Fruit fly (Drosophila melanogaster) whole organism, embryonic: Measurements from ENCODE around the gene Sr-CI.

Source experiments
- BtbVII ChIP-seq: fragments of 200-800 bp; sonication (Bioruptor generic); optimal IDR thresholded peaks from 3 replicates; lab custom pipeline; 2017; ENCODE audit warnings: missing biosample characterization, mild to moderate bottlenecking, missing genetic modification characterization
- CG10321 ChIP-seq: fragments of 200-800 bp; sonication (Bioruptor generic); IDR thresholded peaks from 2 replicates; pipeline ENCODE4 v1.3.6; 2022; ENCODE audit warnings: missing biosample characterization, missing genetic modification characterization
- CG10462 ChIP-seq: fragments of 200-800 bp; sonication (Bioruptor generic); optimal IDR thresholded peaks from 2 replicates; lab custom pipeline; 2016; ENCODE audit warnings: missing biosample characterization, missing genetic modification characterization
- CG12942 ChIP-seq: fragments of 200-800 bp; sonication (Bioruptor generic); optimal IDR thresholded peaks from 3 replicates; lab custom pipeline; 2016; ENCODE audit warnings: missing biosample characterization, missing genetic modification characterization
- CG13123 ChIP-seq: fragments of 200-800 bp; sonication (Bioruptor generic); optimal IDR thresholded peaks from 2 replicates; lab custom pipeline; 2016; ENCODE audit warnings: missing biosample characterization, missing genetic modification characterization
- CG13894 ChIP-seq: fragments of 200-800 bp; sonication (Bioruptor generic); optimal IDR thresholded peaks from 3 replicates; lab custom pipeline; 2018; ENCODE audit warnings: missing biosample characterization, mild to moderate bottlenecking, missing genetic modification characterization, moderate library complexity
- CG14710 ChIP-seq: fragments of 200-800 bp; sonication (Bioruptor generic); optimal IDR thresholded peaks from 3 replicates; lab custom pipeline; 2019; ENCODE audit warnings: missing biosample characterization, mild to moderate bottlenecking, missing genetic modification characterization, moderate library complexity
- CG1602 ChIP-seq: fragments of 200-800 bp; sonication (Bioruptor generic); optimal IDR thresholded peaks from 3 replicates; lab custom pipeline; 2016; ENCODE audit warnings: missing biosample characterization, missing genetic modification characterization
- CG16779 ChIP-seq: fragments of 200-800 bp; sonication (Bioruptor generic); IDR thresholded peaks from 2 replicates; pipeline ENCODE4 v1.3.6; 2022; ENCODE audit warnings: missing biosample characterization, missing genetic modification characterization
- CG17186 ChIP-seq: fragments of 200-800 bp; sonication (Bioruptor generic); optimal IDR thresholded peaks from 3 replicates; lab custom pipeline; 2017; ENCODE audit warnings: missing biosample characterization, missing genetic modification reagents, missing genetic modification characterization
- CG17359 ChIP-seq: fragments of 200-800 bp; sonication (Bioruptor generic); optimal IDR thresholded peaks from 3 replicates; lab custom pipeline; 2018; ENCODE audit warnings: missing biosample characterization, mild to moderate bottlenecking, missing genetic modification characterization, moderate library complexity
- CG17568 ChIP-seq: fragments of 200-800 bp; sonication (Bioruptor generic); optimal IDR thresholded peaks from 2 replicates; lab custom pipeline; 2018; ENCODE audit warnings: missing biosample characterization, mild to moderate bottlenecking, missing genetic modification characterization, moderate library complexity
- CG1792 ChIP-seq: fragments of 200-800 bp; sonication (Bioruptor generic); optimal IDR thresholded peaks from 2 replicates; lab custom pipeline; 2016; ENCODE audit warnings: missing biosample characterization, missing genetic modification characterization
- CG2116 ChIP-seq: fragments of 200-800 bp; sonication (Bioruptor generic); optimal IDR thresholded peaks from 3 replicates; lab custom pipeline; 2018; ENCODE audit warnings: missing biosample characterization, mild to moderate bottlenecking, missing genetic modification characterization
- CG2120 ChIP-seq: fragments of 200-800 bp; sonication (Bioruptor generic); optimal IDR thresholded peaks from 3 replicates; lab custom pipeline; 2016; ENCODE audit warnings: missing biosample characterization, missing genetic modification characterization
- CG31365 ChIP-seq: fragments of 200-800 bp; sonication (Bioruptor generic); optimal IDR thresholded peaks from 2 replicates; lab custom pipeline; 2018; ENCODE audit warnings: missing biosample characterization, mild to moderate bottlenecking, missing genetic modification characterization
- CG31441 ChIP-seq: fragments of 200-800 bp; sonication (Bioruptor generic); IDR thresholded peaks from 2 replicates; pipeline ENCODE4 v1.3.6; 2022; ENCODE audit warnings: missing biosample characterization, missing genetic modification characterization
- CG4360 ChIP-seq: fragments of 200-800 bp; sonication (Bioruptor generic); IDR thresholded peaks from 2 replicates; pipeline ENCODE4 v1.3.6; 2022; ENCODE audit warnings: missing biosample characterization, missing genetic modification characterization
- CG4707 ChIP-seq: fragments of 200-800 bp; sonication (Bioruptor generic); optimal IDR thresholded peaks from 2 replicates; lab custom pipeline; 2018; ENCODE audit warnings: missing biosample characterization, mild to moderate bottlenecking, missing genetic modification characterization, moderate library complexity
- CG4820 ChIP-seq: fragments of 200-800 bp; sonication (Bioruptor generic); optimal IDR thresholded peaks from 3 replicates; lab custom pipeline; 2016; ENCODE audit warnings: missing biosample characterization, missing genetic modification characterization
- CG4854 ChIP-seq: fragments of 200-800 bp; sonication (Bioruptor generic); optimal IDR thresholded peaks from 2 replicates; lab custom pipeline; 2016; ENCODE audit warnings: missing biosample characterization, missing genetic modification characterization, inconsistent platforms
- CG5180 ChIP-seq: fragments of 200-800 bp; sonication (Bioruptor generic); optimal IDR thresholded peaks from 3 replicates; lab custom pipeline; 2017; ENCODE audit warnings: missing biosample characterization, missing genetic modification characterization, mild to moderate bottlenecking, moderate library complexity, missing genetic modification reagents
- CG8924 ChIP-seq: fragments of 200-800 bp; optimal IDR thresholded peaks from 3 replicates; lab custom pipeline; 2019; ENCODE audit warnings: missing biosample characterization, mild to moderate bottlenecking, missing genetic modification characterization, moderate library complexity
- CG9932 ChIP-seq: fragments of 200-800 bp; sonication (Bioruptor generic); IDR thresholded peaks from 2 replicates; pipeline ENCODE4 v1.3.6; 2022; ENCODE audit warnings: missing biosample characterization, missing genetic modification characterization
- Camta ChIP-seq: fragments of 200-800 bp; sonication (Bioruptor generic); optimal IDR thresholded peaks from 2 replicates; lab custom pipeline; 2016; ENCODE audit warnings: missing biosample characterization, missing genetic modification characterization
- Dref ChIP-seq: fragments of 200-800 bp; sonication (Bioruptor generic); IDR thresholded peaks from 2 replicates; pipeline ENCODE4 v1.3.6; 2022; ENCODE audit warnings: missing biosample characterization, missing genetic modification characterization
- Eip74EF ChIP-seq, 2 experiments: fragments of 200-800 bp in 1 of 2; fragments of >200 bp in 1 of 2; sonication (Bioruptor generic) in 1 of 2; optimal IDR thresholded peaks; 2 replicates each; lab custom pipeline; 2017 to 2019; ENCODE audit warnings: missing biosample characterization in 2 of 2, missing genetic modification characterization in 2 of 2, mild to moderate bottlenecking in 1 of 2, moderate library complexity in 1 of 2
- Hr78 ChIP-seq, 2 experiments: fragments of 200-800 bp in 1 of 2; fragments of >200 bp in 1 of 2; sonication (Bioruptor generic) in 1 of 2; optimal IDR thresholded peaks; 2 replicates each; lab custom pipeline; 2017 to 2019; ENCODE audit warnings: missing biosample characterization in 2 of 2, missing genetic modification characterization in 2 of 2, mild to moderate bottlenecking in 1 of 2, moderate library complexity in 1 of 2
- Opbp ChIP-seq: fragments of 200-800 bp; sonication (Bioruptor generic); IDR thresholded peaks from 3 replicates; pipeline ENCODE4 v1.3.6; 2022; ENCODE audit warnings: missing biosample characterization, missing genetic modification characterization; ENCODE audit not compliant: partially characterized antibody
- abd-A ChIP-seq: fragments of 200-800 bp; sonication (Bioruptor generic); optimal IDR thresholded peaks from 3 replicates; lab custom pipeline; 2019; ENCODE audit warnings: missing biosample characterization, mild to moderate bottlenecking, missing genetic modification characterization, moderate library complexity
- ash1 ChIP-seq: fragments of 200-800 bp; sonication (Bioruptor generic); optimal IDR thresholded peaks from 2 replicates; lab custom pipeline; 2018; ENCODE audit warnings: missing biosample characterization, mild to moderate bottlenecking, missing genetic modification characterization
- crc ChIP-seq: fragments of 200-800 bp; sonication (Bioruptor generic); optimal IDR thresholded peaks from 2 replicates; lab custom pipeline; 2016; ENCODE audit warnings: missing biosample characterization, missing genetic modification characterization
- esg ChIP-seq: fragments of 200-800 bp; sonication (Bioruptor generic); conservative IDR thresholded peaks from 2 replicates; pipeline ENCODE4 v1.3.6; 2022; ENCODE audit warnings: missing biosample characterization, missing genetic modification characterization
- grn ChIP-seq: fragments of 200-800 bp; sonication (Bioruptor generic); optimal IDR thresholded peaks from 3 replicates; lab custom pipeline; 2017; ENCODE audit warnings: missing biosample characterization, missing genetic modification characterization
- gsb ChIP-seq: fragments of 200-800 bp; sonication (Bioruptor generic); IDR thresholded peaks from 2 replicates; pipeline ENCODE4 v1.3.6; 2022; ENCODE audit warnings: missing biosample characterization, missing genetic modification characterization
- jumu ChIP-seq: fragments of 200-800 bp; sonication (Bioruptor generic); optimal IDR thresholded peaks from 3 replicates; lab custom pipeline; 2016; ENCODE audit warnings: missing biosample characterization, missing genetic modification characterization
- klu ChIP-seq: fragments of 200-800 bp; sonication (Bioruptor generic); IDR thresholded peaks from 2 replicates; pipeline ENCODE4 v1.3.6; 2022; ENCODE audit warnings: missing biosample characterization, missing genetic modification characterization
- lola ChIP-seq, 3 experiments: fragments of >200 bp in 2 of 3; fragments of 200-800 bp in 1 of 3; sonication (Bioruptor generic) in 1 of 3; optimal IDR thresholded peaks; 2 replicates each; lab custom pipeline; 2017 to 2019; ENCODE audit warnings: missing biosample characterization in 3 of 3, missing genetic modification characterization in 3 of 3, mild to moderate bottlenecking in 1 of 3, moderate library complexity in 1 of 3
- lov ChIP-seq, 2 experiments: fragments of 200-800 bp in 1 of 2; fragments of >200 bp in 1 of 2; sonication (Bioruptor generic) in 1 of 2; IDR thresholded peaks in 1 of 2; optimal IDR thresholded peaks in 1 of 2; 2 replicates in 1 of 2; 3 replicates in 1 of 2; pipeline versions ENCODE4 v1.3.6 to Lab custom; 2017 to 2022; ENCODE audit warnings: missing biosample characterization in 1 of 2, missing genetic modification characterization in 1 of 2
- mam ChIP-seq: fragments of 200-800 bp; sonication (Bioruptor generic); optimal IDR thresholded peaks from 3 replicates; lab custom pipeline; 2016; ENCODE audit warnings: missing biosample characterization, missing genetic modification characterization
- org-1 ChIP-seq: fragments of 200-800 bp; sonication (Bioruptor generic); optimal IDR thresholded peaks from 2 replicates; lab custom pipeline; 2017; ENCODE audit warnings: missing biosample characterization, missing genetic modification characterization
- phol ChIP-seq: fragments of 200-800 bp; sonication (Bioruptor generic); optimal IDR thresholded peaks from 3 replicates; lab custom pipeline; 2018; ENCODE audit warnings: missing biosample characterization, mild to moderate bottlenecking, missing genetic modification characterization, moderate library complexity
- prd ChIP-seq, 3 experiments: fragments of >200 bp in 2 of 3; fragments of 200-800 bp in 1 of 3; sonication (Bioruptor generic) in 1 of 3; optimal IDR thresholded peaks in 2 of 3; IDR thresholded peaks in 1 of 3; 2 replicates in 2 of 3; 3 replicates in 1 of 3; pipeline versions ENCODE4 v1.3.6 to Lab custom; 2017 to 2022; ENCODE audit warnings: missing biosample characterization in 1 of 3, missing genetic modification characterization in 1 of 3
- ro ChIP-seq: fragments of 200-800 bp; sonication (Bioruptor generic); IDR thresholded peaks from 2 replicates; pipeline ENCODE4 v1.3.6; 2022; ENCODE audit warnings: missing biosample characterization, missing genetic modification characterization
- sd ChIP-seq: fragments of 200-800 bp; sonication (Bioruptor generic); optimal IDR thresholded peaks from 3 replicates; lab custom pipeline; 2018; ENCODE audit warnings: missing biosample characterization, mild to moderate bottlenecking, missing genetic modification characterization, moderate library complexity
- zf30C ChIP-seq: fragments of 200-800 bp; sonication (Bioruptor generic); optimal IDR thresholded peaks from 3 replicates; lab custom pipeline; 2018; ENCODE audit warnings: missing biosample characterization, mild to moderate bottlenecking, missing genetic modification characterization
- zfh2 ChIP-seq: fragments of 200-800 bp; sonication (Bioruptor generic); optimal IDR thresholded peaks from 2 replicates; lab custom pipeline; 2016; ENCODE audit warnings: missing biosample characterization, missing genetic modification characterization

Gene Sr-CI

DNA sequence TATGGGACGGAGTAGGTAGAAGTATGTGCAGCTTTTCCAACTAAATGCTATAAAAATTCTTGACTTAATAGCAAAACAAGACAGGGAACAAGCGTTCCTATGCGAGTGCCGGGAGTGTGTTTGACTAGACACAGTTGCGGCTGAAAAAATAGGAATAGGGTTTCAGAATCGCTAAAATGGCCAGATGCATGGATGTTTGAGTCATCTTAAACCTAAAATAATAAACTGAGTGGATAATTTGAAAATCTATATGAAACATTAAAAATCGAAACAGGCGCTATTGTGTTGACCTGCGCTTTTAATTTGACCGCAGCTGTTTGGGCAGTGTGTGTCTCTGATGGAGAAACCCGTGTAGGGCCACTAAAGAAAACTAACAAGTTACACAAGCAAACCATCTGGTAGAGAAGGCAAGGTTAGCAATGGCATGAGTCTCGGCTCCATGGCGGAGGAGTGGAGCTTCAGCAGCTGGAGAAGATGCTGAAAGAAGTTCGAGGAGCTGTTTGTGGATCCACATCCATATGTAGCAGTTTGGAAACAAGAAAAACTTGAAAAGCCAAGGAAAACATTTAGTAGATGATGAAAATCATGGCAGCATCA lies 27.7 kb upstream of the Sr-CI start (continued):
- TF ChIP-seq zfh2 (GFP tag; lab: Kevin White, UChicago) (peak; percentile 61), abd-A (tag; lab: Kevin White, UChicago) (no peak), Hr78 (GFP tag; optimal IDR thresholded peaks at IDR 0.05; lab: Kevin White, UChicago) (peak in 1 of 2 experiments; percentile 53), crc (GFP tag; lab: Kevin White, UChicago) (peak; percentile 65), CG10321 (GFP tag; lab: Robert Waterston, UW) (no peak), lov (optimal IDR thresholded peaks at IDR 0.05; lab: Kevin White, UChicago) (no peak), lov (GFP tag; IDR thresholded peaks at IDR 0.05; lab: Robert Waterston, UW) (peak; percentile 52; the same call in 1 of the 3 replicates), Dref (GFP tag; lab: Robert Waterston, UW) (no peak), ash1 (GFP tag; lab: Kevin White, UChicago) (no peak), CG12942 (peak; percentile 60), org-1 (GFP tag; lab: Kevin White, UChicago) (peak; percentile 66), klu (GFP tag; lab: Robert Waterston, UW) (0 out of 2 replicates have a peak, but pooled peaks have one; percentile 53), CG13894 (tag; lab: Kevin White, UChicago) (no peak), CG31365 (tag; lab: Kevin White, UChicago) (peak; percentile 12), mam (GFP tag; lab: Kevin White, UChicago) (peak; percentile 72), CG1602 (peak; percentile 74), CG17359 (peak; percentile 85), gsb (no peak), CG5180 (GFP tag; lab: Kevin White, UChicago) (no peak), CG4360 (no peak), CG31441 (GFP tag; lab: Robert Waterston, UW) (peak; percentile 75), phol (peak; percentile 76), CG10462 (GFP tag; lab: Kevin White, UChicago) (peak; percentile 61), zf30C (GFP tag; lab: Kevin White, UChicago) (no peak), CG17568 (GFP tag; lab: Kevin White, UChicago) (peak; percentile 51), prd (optimal IDR thresholded peaks at IDR 0.05; lab: Kevin White, UChicago) (no peak), prd (GFP tag; IDR thresholded peaks at IDR 0.05; lab: Robert Waterston, UW) (peak; percentile 83), CG9932 (GFP tag; lab: Robert Waterston, UW) (peak; percentile 69), Camta (GFP tag; lab: Kevin White, UChicago) (peak; percentile 75), CG17186 (GFP tag; lab: Kevin White, UChicago) (peak; percentile 23), CG13123 (no peak), CG4707 (peak; percentile 48), CG2120 (GFP tag; lab: Kevin White, UChicago) (peak; percentile 83), CG4854 (peak; percentile 51), CG2116 (GFP tag; lab: Kevin White, UChicago) (no peak), Eip74EF (GFP tag; optimal IDR thresholded peaks at IDR 0.05; lab: Kevin White, UChicago) (peak in 1 of 2 experiments; percentile 26), BtbVII (GFP tag; lab: Kevin White, UChicago) (peak; percentile 59), CG8924 (tag; lab: Kevin White, UChicago) (peak; percentile 69), jumu (peak; percentile 77), CG1792 (GFP tag; lab: Kevin White, UChicago) (peak; percentile 61), grn (no peak), Opbp (GFP tag; lab: Robert Waterston, UW) (no peak), esg (GFP tag; lab: Robert Waterston, UW) (peak; percentile 78), CG4820 (GFP tag; lab: Kevin White, UChicago) (peak; percentile 56), lola (GFP tag; optimal IDR thresholded peaks at IDR 0.05; lab: Kevin White, UChicago) (peak in 1 of 3 experiments; percentile 62), sd (peak; percentile 65), ro (GFP tag; lab: Robert Waterston, UW) (0 out of 2 replicates have a peak, but pooled peaks have one; percentile 37), CG14710 (tag; lab: Kevin White, UChicago) (peak; percentile 54), CG16779 (GFP tag; lab: Robert Waterston, UW) (peak; percentile 62; the same call in 1 of the 2 replicates)
